Fruit fly (Drosophila melanogaster): ENCODE data around the gene CG1271.

dm6 chr3L:3097598-3097880 is 45.2 kb downstream of the CG1271 start:
- TF ChIP-seq ttk (optimal IDR thresholded peaks at IDR 0.05) (no peak), Sin3A (optimal IDR thresholded peaks at IDR 0.05) (no peak), psq (optimal IDR thresholded peaks at IDR 0.05) (no peak), insv (optimal IDR thresholded peaks at IDR 0.05) (no peak)

All from Kc167 (cell line).